Fruit fly (Drosophila melanogaster) S2 (cell line): ENCODE data around the gene CG18284.

Experiments
- CG8478 ChIP-seq: fragments of >200 bp; optimal IDR thresholded peaks from 2 replicates; lab custom pipeline; 2018
- CTCF ChIP-seq, 2 experiments: fragments of >200 bp; optimal IDR thresholded peaks; 2 replicates each; lab custom pipeline; 2018

DNA sequence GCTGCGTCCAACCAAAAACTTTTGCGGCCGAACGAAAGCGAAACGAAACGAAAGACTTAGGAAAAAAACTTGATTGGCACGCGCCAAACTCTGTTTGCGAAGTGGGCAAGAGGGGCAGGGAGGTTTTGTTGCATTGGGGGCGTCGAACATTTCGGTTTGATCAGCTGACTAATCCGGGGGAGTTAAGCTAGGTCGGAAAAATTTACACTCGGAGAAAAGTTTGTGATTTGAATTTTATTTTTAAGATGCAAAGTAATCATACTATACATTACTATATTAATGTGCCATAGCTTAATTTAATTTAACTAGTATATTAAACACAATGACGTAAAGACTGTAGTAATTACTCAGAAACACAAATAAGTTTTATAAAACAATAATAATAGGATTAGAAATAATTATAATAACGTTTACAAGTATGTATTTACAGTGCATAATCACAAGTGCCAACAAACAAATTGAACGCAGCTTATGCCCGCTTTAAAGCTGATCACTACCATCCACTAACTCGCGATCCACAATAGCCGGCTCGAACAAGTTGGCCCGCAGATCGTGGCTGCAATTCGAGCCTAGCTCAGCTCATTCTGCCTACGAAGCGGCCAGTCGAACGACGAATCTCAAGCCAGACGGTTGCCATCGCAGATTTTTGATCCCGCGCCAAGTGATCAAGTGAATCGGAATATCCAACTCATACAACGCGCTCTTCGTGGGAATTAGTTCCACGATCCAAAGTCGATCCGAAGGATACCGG lies 17.9 kb downstream of the CG18284 start, which contains the start of gene CG31871:
- TF ChIP-seq CTCF (optimal IDR thresholded peaks at IDR 0.05; lab: Kevin White, UChicago) (no peak), CG8478 (lab: Kevin White, UChicago) (no peak)
